Worm (Caenorhabditis elegans) whole organism, L4/young adult: ENCODE measurements around the gene C25E10.13.

Source experiments
- W03F9.2 ChIP-seq: fragments of 150-350 bp; optimal IDR thresholded peaks from 2 replicates; lab custom pipeline; 2014; ENCODE audit warnings: missing biosample characterization, missing genetic modification characterization
- dao-5 ChIP-seq: sonication (generic microtip); optimal IDR thresholded peaks from 2 replicates; lab custom pipeline; 2016; ENCODE audit warnings: missing genotype, missing genetic modification characterization, moderate library complexity, missing compliant biosample characterization
- him-1 ChIP-seq: sonication (generic microtip); optimal IDR thresholded peaks from 2 replicates; lab custom pipeline; 2016; ENCODE audit warnings: missing genotype, missing genetic modification reagents, missing genetic modification characterization, missing compliant biosample characterization

The C25E10.13 gene

ce11 chrV:9053235-9053634 lies 6.3 kb upstream of the C25E10.13 start:
- TF ChIP-seq him-1 (tag; lab: Kevin White, UChicago) (no peak), dao-5 (tag; lab: Kevin White, UChicago) (no peak), W03F9.2 (no peak)

- TF ChIP-seq him-1 (tag; lab: Kevin White, UChicago) = no peak
- no peak for TF ChIP-seq dao-5 (tag; lab: Kevin White, UChicago)
- TF ChIP-seq W03F9.2 = no peak
Measured at ce11 chrV:9053969-9054368, 5.6 kb upstream of the C25E10.13 start, which contains the start of gene C25E10.8. TSS of gene C25E10.8 (minus strand) at chrV:9054069.

ce11 chrV:9054771-9055170 lies 4.8 kb upstream of the C25E10.13 start, which contains the start of gene swm-1:
TSS of gene swm-1 (minus strand) at chrV:9054871.
- no peak for TF ChIP-seq dao-5 (tag; lab: Kevin White, UChicago)
- no peak for TF ChIP-seq W03F9.2

ce11 chrV:9055644-9056043 lies 3.9 kb upstream of the C25E10.13 start:
- TF ChIP-seq dao-5 (tag; lab: Kevin White, UChicago) (no peak), him-1 (tag; lab: Kevin White, UChicago) (no peak), W03F9.2 (no peak)

DNA sequence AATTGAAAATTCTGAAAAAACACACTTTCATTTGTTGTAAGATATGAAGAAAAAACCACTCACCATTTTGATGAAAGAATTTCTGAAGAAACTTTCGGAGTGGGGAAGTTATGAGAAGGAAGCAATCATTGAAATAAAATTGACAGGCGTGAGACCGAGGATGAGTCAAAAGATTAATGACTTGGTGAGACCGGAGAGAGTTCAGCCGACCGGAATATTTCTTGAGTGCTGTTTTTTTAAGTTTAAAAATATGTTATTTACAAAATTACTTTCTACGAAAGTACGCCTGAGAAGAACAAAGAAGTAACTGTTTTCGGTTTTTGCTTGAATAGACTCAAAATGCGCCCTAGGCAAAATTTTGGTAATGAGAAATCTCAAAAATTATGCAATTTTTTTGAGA lies 3.3 kb upstream of the C25E10.13 start, which contains the start of gene C25E10.10:
C25E10.10 (minus strand) TSS at position 101 of the 400 bp plus-strand sequence.
- no peak for TF ChIP-seq dao-5 (tag; lab: Kevin White, UChicago)
- TF ChIP-seq him-1 (tag; lab: Kevin White, UChicago) = no peak

ce11 chrV:9058627-9059026 lies 896 bp upstream of the C25E10.13 start, which contains the start of gene C25E10.11:
TSS of gene C25E10.11 (minus strand) at chrV:9058727.
- TF ChIP-seq W03F9.2 (no peak), dao-5 (tag; lab: Kevin White, UChicago) (no peak), him-1 (tag; lab: Kevin White, UChicago) (no peak)

DNA sequence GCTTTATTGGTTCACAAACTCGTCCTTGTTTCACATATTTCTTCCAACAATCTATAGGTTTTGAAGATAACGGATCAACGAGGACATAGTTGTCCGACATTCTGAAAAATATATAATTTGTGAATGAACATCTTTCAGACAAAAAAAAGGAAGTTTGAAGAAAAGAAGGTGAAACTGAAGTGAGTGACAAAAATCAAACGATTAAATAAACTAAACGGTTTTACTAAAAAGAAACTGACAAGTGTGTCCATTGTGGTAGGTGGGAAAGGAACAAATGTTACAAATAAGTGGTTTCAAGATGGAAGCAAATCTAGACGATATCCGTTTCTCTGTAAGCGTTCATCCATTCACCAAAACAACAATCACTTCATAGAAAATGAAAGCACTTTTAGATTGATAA lies 2.8 kb downstream of the C25E10.13 start, which contains the start of gene C25E10.12:
C25E10.12 (minus strand) TSS at position 101 of the 400 bp plus-strand sequence.
- TF ChIP-seq dao-5 (tag; lab: Kevin White, UChicago) = no peak
- no peak for TF ChIP-seq him-1 (tag; lab: Kevin White, UChicago)
- no peak for TF ChIP-seq W03F9.2

ce11 chrV:9063134-9063533 lies 3.6 kb downstream of the C25E10.13 start:
- no peak for TF ChIP-seq dao-5 (tag; lab: Kevin White, UChicago)
- TF ChIP-seq him-1 (tag; lab: Kevin White, UChicago) = no peak
- no peak for TF ChIP-seq W03F9.2

- TF ChIP-seq him-1 (tag; lab: Kevin White, UChicago) (no peak), W03F9.2 (no peak), dao-5 (tag; lab: Kevin White, UChicago) (no peak)
Measured at ce11 chrV:9065001-9065400, 5.5 kb downstream of the C25E10.13 start.

- TF ChIP-seq dao-5 (tag; lab: Kevin White, UChicago) = no peak
- TF ChIP-seq W03F9.2 = no peak
- TF ChIP-seq him-1 (tag; lab: Kevin White, UChicago) = no peak
Measured at ce11 chrV:9065915-9066314, 6.4 kb downstream of the C25E10.13 start.

ce11 chrV:9067678-9068077 lies 8.2 kb downstream of the C25E10.13 start, which contains the start of gene fip-2:
TSS of gene fip-2 (plus strand) at chrV:9067978.
- TF ChIP-seq W03F9.2 (no peak), him-1 (tag; lab: Kevin White, UChicago) (no peak), dao-5 (tag; lab: Kevin White, UChicago) (no peak)

DNA sequence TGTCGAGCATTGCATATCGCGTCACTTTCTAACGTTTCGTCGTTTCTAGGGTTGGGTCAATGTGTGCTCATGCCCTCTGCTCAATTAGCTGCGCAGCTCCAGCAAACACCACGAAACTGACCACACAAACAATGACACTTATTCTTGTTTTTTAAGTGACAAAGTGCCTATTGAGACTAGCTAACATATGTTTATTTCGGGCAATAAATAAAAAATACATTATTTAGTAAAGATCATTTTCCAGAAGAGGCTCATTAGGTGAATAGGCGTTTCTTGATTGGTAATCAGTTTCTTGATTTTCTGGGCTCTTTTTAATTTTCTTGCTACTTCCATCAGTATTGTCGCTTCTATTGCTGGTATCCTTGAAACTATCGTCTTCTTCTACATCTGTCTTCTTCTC lies 10.2 kb downstream of the C25E10.13 start, which contains the start of gene T27E4.5:
T27E4.5 (minus strand) TSS at position 101 of the 400 bp plus-strand sequence.
- TF ChIP-seq W03F9.2 (no peak), dao-5 (tag; lab: Kevin White, UChicago) (no peak), him-1 (tag; lab: Kevin White, UChicago) (no peak)

DNA sequence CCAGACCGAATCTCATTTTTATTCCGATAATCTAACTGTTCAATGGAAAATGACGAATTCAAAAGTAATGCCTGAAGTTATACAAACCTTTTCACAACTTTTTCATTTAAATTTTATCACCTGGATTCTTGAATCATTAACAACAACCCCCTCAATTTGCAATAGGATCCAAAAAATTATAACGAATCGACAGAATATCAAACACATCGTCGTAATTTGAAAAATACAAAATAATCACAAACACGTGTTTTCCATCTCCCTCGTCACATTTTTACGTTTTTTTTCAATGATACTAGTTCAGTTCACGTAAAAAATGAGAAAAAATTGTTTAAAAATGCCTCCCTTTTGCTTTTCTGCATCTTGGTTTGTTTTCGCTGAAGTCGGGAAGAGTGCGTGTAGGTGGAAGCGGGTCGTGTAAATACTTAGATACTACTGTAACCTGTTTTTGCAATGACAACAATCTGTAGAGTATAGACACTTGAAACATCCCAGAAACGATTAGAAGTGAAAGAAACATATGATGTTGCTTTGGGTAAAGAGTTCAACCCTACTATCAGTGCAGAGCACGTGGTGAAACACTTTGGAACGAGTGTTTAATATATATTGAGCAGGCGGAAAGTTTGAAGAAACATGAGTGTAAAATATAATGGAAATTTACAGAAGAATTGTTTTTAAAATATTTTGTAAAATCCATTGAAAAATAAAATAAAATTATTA lies 14.0 kb downstream of the C25E10.13 start, which contains the start of gene oac-50:
oac-50 (minus strand) TSS at position 219 of the 717 bp plus-strand sequence.
- TF ChIP-seq him-1 (tag; lab: Kevin White, UChicago) (no peak), dao-5 (tag; lab: Kevin White, UChicago) (no peak), W03F9.2 (no peak)

DNA sequence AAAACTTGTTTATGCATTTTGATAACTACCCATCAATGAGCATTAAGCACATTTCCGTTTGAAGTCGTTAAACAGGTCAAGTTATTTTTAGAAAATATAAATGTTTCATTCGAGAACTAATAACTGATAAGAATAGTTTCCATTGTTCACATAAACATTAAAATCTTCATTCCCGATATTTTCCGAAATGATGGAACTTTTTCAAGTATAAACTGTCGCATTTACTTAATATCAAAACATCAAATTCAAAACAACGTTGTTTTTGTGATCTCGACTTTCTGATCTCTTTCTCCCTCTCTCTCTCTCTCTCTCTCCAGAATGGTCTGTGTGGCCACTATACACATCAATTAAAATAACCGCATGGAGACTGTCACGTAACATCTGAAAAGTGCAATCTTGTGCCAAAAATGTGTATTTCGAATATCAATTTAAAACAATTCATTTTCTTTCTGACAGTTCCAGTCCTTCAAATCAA lies 14.9 kb downstream of the C25E10.13 start:
- TF ChIP-seq dao-5 (tag; lab: Kevin White, UChicago) = no peak
- no peak for TF ChIP-seq him-1 (tag; lab: Kevin White, UChicago)
- TF ChIP-seq W03F9.2 = no peak
